Worm (Caenorhabditis elegans): ENCODE results near the gene C49H3.6.

Gene C49H3.6

DNA sequence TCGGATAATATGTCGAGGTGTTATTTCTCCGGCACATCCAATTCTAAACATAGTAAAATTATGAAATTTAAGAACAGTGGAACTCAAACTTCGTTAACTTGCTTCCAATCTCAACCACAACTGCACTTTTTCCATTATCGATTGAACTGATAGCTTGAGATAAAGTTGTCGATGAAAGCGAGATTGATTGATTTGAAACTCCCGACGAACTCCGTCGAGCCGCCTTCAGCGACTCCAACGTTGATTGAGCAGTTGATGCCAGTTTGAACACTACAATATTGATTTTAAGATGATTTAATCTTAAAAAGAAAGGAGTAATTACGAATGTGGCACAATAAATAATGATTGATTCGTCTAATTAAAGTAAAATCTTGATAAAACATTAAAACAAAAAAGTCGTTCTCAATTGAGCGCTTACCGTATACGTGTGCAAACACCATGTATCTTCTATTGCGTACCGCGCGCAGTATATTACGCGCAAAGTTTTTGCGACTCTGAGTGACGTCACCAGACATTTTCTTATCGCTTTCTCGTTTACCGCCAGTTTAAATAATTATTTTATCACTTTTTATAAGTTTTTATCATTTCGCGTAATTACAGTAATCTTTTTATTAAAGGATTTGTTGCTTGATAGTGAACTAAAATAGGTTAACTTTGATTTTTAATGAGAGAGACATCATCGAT, 1.2 kb upstream of the C49H3.6 start, which contains the start of gene arp-11:
TSS of gene arp-11 (minus strand) at position 51 of the 684 bp plus-strand sequence.
- TF ChIP-seq elt-2 (tag; optimal IDR thresholded peaks at IDR 0.05) (peak; percentile 87), ceh-14 (tag; optimal IDR thresholded peaks at IDR 0.05) (no peak), hlh-15 (tag; optimal IDR thresholded peaks at IDR 0.05) (no peak), gmeb-2 (tag; optimal IDR thresholded peaks at IDR 0.05) (no peak), dve-1 (tag; optimal IDR thresholded peaks at IDR 0.05) (no peak), unc-55 (GFP tag; optimal IDR thresholded peaks at IDR 0.05) (peak; percentile 36), ama-1 (optimal IDR thresholded peaks at IDR 0.05) (no peak), fax-1 (tag; optimal IDR thresholded peaks at IDR 0.05) (no peak), pha-2 (tag; optimal IDR thresholded peaks at IDR 0.05) (no peak), C08G9.2 (tag; optimal IDR thresholded peaks at IDR 0.05) (no peak), eyg-1 (tag; optimal IDR thresholded peaks at IDR 0.05) (no peak), ceh-9 (tag; optimal IDR thresholded peaks at IDR 0.05) (no peak), unc-86 (tag; optimal IDR thresholded peaks at IDR 0.05) (no peak), unc-3 (GFP tag; conservative IDR thresholded peaks at IDR 0.05) (no peak), unc-3 (tag; optimal IDR thresholded peaks at IDR 0.05) (no peak), ets-4 (tag; optimal IDR thresholded peaks at IDR 0.05) (no peak), tbx-2 (tag; optimal IDR thresholded peaks at IDR 0.05) (peak; percentile 25), sdc-2 (tag; optimal IDR thresholded peaks at IDR 0.05) (no peak), sox-4 (tag; optimal IDR thresholded peaks at IDR 0.05) (no peak), nfya-1 (tag; optimal IDR thresholded peaks at IDR 0.05) (peak; percentile 38), ceh-24 (tag; optimal IDR thresholded peaks at IDR 0.05) (no peak), hlh-6 (tag; optimal IDR thresholded peaks at IDR 0.05) (no peak), odd-2 (tag; optimal IDR thresholded peaks at IDR 0.05) (no peak), zip-5 (tag; optimal IDR thresholded peaks at IDR 0.05) (no peak), Y22D7AL.16 (tag; optimal IDR thresholded peaks at IDR 0.05) (no peak), unc-42 (tag; optimal IDR thresholded peaks at IDR 0.05) (peak; percentile 10), ceh-6 (GFP tag; optimal IDR thresholded peaks at IDR 0.05) (no peak), ceh-31 (tag; optimal IDR thresholded peaks at IDR 0.05) (no peak), T23F11.4 (GFP tag; optimal IDR thresholded peaks at IDR 0.05) (no peak)

DNA sequence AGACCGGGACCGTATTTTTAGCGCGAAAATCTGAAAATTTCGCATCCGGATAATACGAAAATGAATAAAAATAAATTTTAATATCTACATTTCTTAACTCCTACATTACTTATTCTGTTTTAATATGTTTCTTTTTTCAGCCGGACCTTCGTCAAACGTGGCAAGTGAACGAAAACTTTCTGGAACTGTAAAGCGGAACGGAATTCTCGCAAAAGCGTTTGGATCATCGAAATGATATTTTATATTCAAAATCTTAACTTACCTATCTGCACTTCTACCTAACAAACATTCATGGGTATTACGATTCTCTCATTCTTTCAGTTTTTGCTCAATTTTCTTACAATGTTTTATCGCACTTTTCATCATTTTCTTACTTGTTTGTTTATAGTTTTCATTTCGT, 3.1 kb downstream of the C49H3.6 start:
- TF ChIP-seq hlh-6 (tag; optimal IDR thresholded peaks at IDR 0.05) = no peak
- no peak for TF ChIP-seq ref-2 (tag; optimal IDR thresholded peaks at IDR 0.05)
- no peak for TF ChIP-seq ceh-14 (tag; optimal IDR thresholded peaks at IDR 0.05)
- TF ChIP-seq lin-11 (tag; optimal IDR thresholded peaks at IDR 0.05) = no peak
- TF ChIP-seq elt-4 (tag; optimal IDR thresholded peaks at IDR 0.05) = no peak
- TF ChIP-seq fkh-6 (tag; optimal IDR thresholded peaks at IDR 0.05) = no peak
- TF ChIP-seq mec-3 (tag; optimal IDR thresholded peaks at IDR 0.05; ENCODE audit: borderline replicate concordance) = no peak
- TF ChIP-seq unc-42 (tag; optimal IDR thresholded peaks at IDR 0.05) = no peak
- TF ChIP-seq rnt-1 (tag; optimal IDR thresholded peaks at IDR 0.05) = no peak
- TF ChIP-seq odd-2 (tag; optimal IDR thresholded peaks at IDR 0.05) = no peak

ce11 chrIV:7909455-7910141, 6.1 kb downstream of the C49H3.6 start:
- TF ChIP-seq madf-2 (tag; optimal IDR thresholded peaks at IDR 0.05) (no peak), ztf-16 (tag; optimal IDR thresholded peaks at IDR 0.05) (no peak), ceh-14 (tag; optimal IDR thresholded peaks at IDR 0.05) (no peak), Y22D7AL.16 (tag; optimal IDR thresholded peaks at IDR 0.05) (no peak), dmd-4 (tag; optimal IDR thresholded peaks at IDR 0.05; ENCODE audit: borderline replicate concordance) (no peak), C38D4.7 (GFP tag; optimal IDR thresholded peaks at IDR 0.05) (no peak), fkh-6 (tag; optimal IDR thresholded peaks at IDR 0.05) (no peak), C08G9.2 (tag; optimal IDR thresholded peaks at IDR 0.05) (no peak), che-1 (tag; optimal IDR thresholded peaks at IDR 0.05) (no peak), ceh-45 (GFP tag; IDR thresholded peaks at IDR 0.05) (no peak), pat-9 (tag; optimal IDR thresholded peaks at IDR 0.05) (no peak), ceh-34 (tag; optimal IDR thresholded peaks at IDR 0.05) (peak; percentile 42), ceh-31 (tag; optimal IDR thresholded peaks at IDR 0.05) (no peak), syd-9 (tag; optimal IDR thresholded peaks at IDR 0.05) (no peak), ahr-1 (tag; optimal IDR thresholded peaks at IDR 0.05) (no peak), ceh-48 (tag; optimal IDR thresholded peaks at IDR 0.05) (peak; percentile 71), ceh-2 (tag; optimal IDR thresholded peaks at IDR 0.05) (no peak), dve-1 (tag; optimal IDR thresholded peaks at IDR 0.05) (no peak), hlh-30 (tag; optimal IDR thresholded peaks at IDR 0.05; ENCODE audit: insufficient read depth) (peak; percentile 68), pros-1 (tag; optimal IDR thresholded peaks at IDR 0.05) (no peak), ceh-24 (tag; optimal IDR thresholded peaks at IDR 0.05) (no peak)

Measured in whole organism, late embryonic.